Fruit fly (Drosophila melanogaster) whole organism, wandering third instar larva: ENCODE measurements around the gene CG13838.

ENCODE experiments used
- Abd-B ChIP-seq: fragments of >200 bp; optimal IDR thresholded peaks from 2 replicates; lab custom pipeline; 2017; ENCODE audit warnings: missing biosample characterization, missing genetic modification characterization
- CG32264 ChIP-seq: fragments of 200-800 bp; sonication (Bioruptor generic); optimal IDR thresholded peaks from 2 replicates; lab custom pipeline; 2016; ENCODE audit warnings: missing biosample characterization, missing genetic modification characterization
- CG9705 ChIP-seq: fragments of 200-800 bp; sonication (Bioruptor generic); optimal IDR thresholded peaks from 2 replicates; lab custom pipeline; 2018; ENCODE audit warnings: missing biosample characterization, mild to moderate bottlenecking, missing genetic modification characterization
- CrebA ChIP-seq: fragments of 200-800 bp; sonication (Bioruptor generic); optimal IDR thresholded peaks from 2 replicates; lab custom pipeline; 2016; ENCODE audit warnings: missing biosample characterization, mild to moderate bottlenecking, missing genetic modification characterization, borderline replicate concordance
- Dfd ChIP-seq: fragments of >200 bp; optimal IDR thresholded peaks from 2 replicates; lab custom pipeline; 2017; ENCODE audit warnings: missing biosample characterization, missing genetic modification characterization
- Dif ChIP-seq: fragments of 200-275, 200-300 bp; sonication (Bioruptor generic); optimal IDR thresholded peaks from 2 replicates; lab custom pipeline; 2018; ENCODE audit warnings: missing biosample characterization, missing genetic modification characterization; ENCODE audit not compliant: partially characterized antibody
- GATAd ChIP-seq: sonication (Bioruptor generic); optimal IDR thresholded peaks from 2 replicates; lab custom pipeline; 2016; ENCODE audit warnings: missing biosample characterization, missing genetic modification characterization
- HLH106 ChIP-seq: fragments of 200-800 bp; optimal IDR thresholded peaks from 3 replicates; lab custom pipeline; 2019; ENCODE audit warnings: missing biosample characterization, mild to moderate bottlenecking, missing genetic modification characterization, moderate library complexity
- Hnf4 ChIP-seq: fragments of 200-800 bp; sonication (Bioruptor generic); optimal IDR thresholded peaks from 2 replicates; lab custom pipeline; 2016; ENCODE audit warnings: missing biosample characterization, mild to moderate bottlenecking, missing genetic modification characterization
- Hr78 ChIP-seq: fragments of >200 bp; optimal IDR thresholded peaks from 2 replicates; lab custom pipeline; 2017; ENCODE audit warnings: missing biosample characterization, missing genetic modification characterization
- Hr83 ChIP-seq: fragments of 200-300 bp; sonication (Bioruptor generic); optimal IDR thresholded peaks from 2 replicates; lab custom pipeline; 2016; ENCODE audit warnings: missing biosample characterization, mild to moderate bottlenecking, missing genetic modification characterization, moderate library complexity; ENCODE audit not compliant: poor library complexity, severe bottlenecking
- Jra ChIP-seq: sonication (Bioruptor generic); optimal IDR thresholded peaks from 2 replicates; lab custom pipeline; 2016; ENCODE audit warnings: missing biosample characterization, missing genetic modification characterization
- Mio ChIP-seq: sonication (Bioruptor generic); optimal IDR thresholded peaks from 2 replicates; lab custom pipeline; 2016; ENCODE audit warnings: missing biosample characterization, missing genetic modification characterization
- Myc ChIP-seq: fragments of >200 bp; optimal IDR thresholded peaks from 2 replicates; lab custom pipeline; 2017
- N ChIP-seq: fragments of >200 bp; optimal IDR thresholded peaks from 2 replicates; lab custom pipeline; 2018; ENCODE audit warnings: missing biosample characterization, missing external identifiers, missing genetic modification characterization
- OdsH ChIP-seq: fragments of 200-800 bp; sonication (Bioruptor generic); optimal IDR thresholded peaks from 2 replicates; lab custom pipeline; 2016; ENCODE audit warnings: missing biosample characterization, mild to moderate bottlenecking, missing genetic modification characterization
- Rel ChIP-seq, 2 experiments: fragments of 200-800 bp; sonication (Bioruptor generic) in 1 of 2; optimal IDR thresholded peaks; 2 replicates in 1 of 2; 3 replicates in 1 of 2; lab custom pipeline; 2016 to 2019; ENCODE audit warnings: mild to moderate bottlenecking in 2 of 2, missing biosample characterization in 2 of 2, missing genetic modification characterization in 2 of 2, moderate library complexity in 1 of 2
- Sp1 ChIP-seq: fragments of 200-800 bp; sonication (Bioruptor generic); optimal IDR thresholded peaks from 3 replicates; lab custom pipeline; 2019; ENCODE audit warnings: missing biosample characterization, mild to moderate bottlenecking, missing genetic modification characterization, moderate library complexity
- Vsx2 ChIP-seq: fragments of 200-300, 225-300 bp; sonication (Bioruptor generic); optimal IDR thresholded peaks from 2 replicates; lab custom pipeline; 2018; ENCODE audit warnings: missing biosample characterization, missing genetic modification characterization; ENCODE audit not compliant: partially characterized antibody
- br ChIP-seq: fragments of 200-800 bp; sonication (Bioruptor generic); optimal IDR thresholded peaks from 2 replicates; lab custom pipeline; 2016; ENCODE audit warnings: missing biosample characterization, missing genetic modification characterization
- brk ChIP-seq: fragments of 200-800 bp; sonication (Bioruptor generic); optimal IDR thresholded peaks from 2 replicates; lab custom pipeline; 2016; ENCODE audit warnings: missing biosample characterization, mild to moderate bottlenecking, missing genetic modification characterization
- dl ChIP-seq, 2 experiments: fragments of 175-275, 200-275 bp in 1 of 2; fragments of 200-275 bp in 1 of 2; sonication (Bioruptor generic); optimal IDR thresholded peaks; lab custom pipeline; 2018; ENCODE audit warnings: mild to moderate bottlenecking in 2 of 2, missing biosample characterization in 2 of 2, missing genetic modification characterization in 2 of 2, moderate library complexity in 2 of 2; ENCODE audit not compliant: partially characterized antibody in 2 of 2, insufficient read depth in 1 of 2
- dmrt93B ChIP-seq: fragments of 200-800 bp; sonication (Bioruptor generic); optimal IDR thresholded peaks from 2 replicates; lab custom pipeline; 2018; ENCODE audit warnings: missing biosample characterization, mild to moderate bottlenecking, missing genetic modification characterization
- dsf ChIP-seq: sonication (Bioruptor generic); optimal IDR thresholded peaks from 2 replicates; lab custom pipeline; 2016; ENCODE audit warnings: missing biosample characterization, missing genetic modification characterization, borderline replicate concordance
- ey ChIP-seq: fragments of 200-800 bp; sonication (Bioruptor generic); optimal IDR thresholded peaks from 2 replicates; lab custom pipeline; 2016; ENCODE audit warnings: missing biosample characterization, missing genetic modification characterization
- foxo ChIP-seq, 2 experiments: fragments of 200-800 bp; sonication (Bioruptor generic); optimal IDR thresholded peaks; 2 replicates in 1 of 2; 3 replicates in 1 of 2; lab custom pipeline; 2016 to 2017; ENCODE audit warnings: missing biosample characterization in 2 of 2, missing genetic modification characterization in 2 of 2
- fru ChIP-seq: fragments of 200-800 bp; sonication (Bioruptor generic); optimal IDR thresholded peaks from 3 replicates; lab custom pipeline; 2016; ENCODE audit warnings: missing biosample characterization, mild to moderate bottlenecking, missing genetic modification characterization
- h ChIP-seq: fragments of 200-800 bp; sonication (Bioruptor generic); optimal IDR thresholded peaks from 3 replicates; lab custom pipeline; 2016; ENCODE audit warnings: missing biosample characterization, mild to moderate bottlenecking, missing genetic modification characterization
- jim ChIP-seq: fragments of 175-275, 200-325 bp; sonication (Bioruptor generic); optimal IDR thresholded peaks from 2 replicates; lab custom pipeline; 2016; ENCODE audit warnings: missing biosample characterization, mild to moderate bottlenecking, missing genetic modification characterization
- lola ChIP-seq: fragments of >200 bp; optimal IDR thresholded peaks from 2 replicates; lab custom pipeline; 2017; ENCODE audit warnings: missing biosample characterization, missing genetic modification characterization
- pan ChIP-seq: fragments of >200 bp; optimal IDR thresholded peaks from 2 replicates; lab custom pipeline; 2017
- psq ChIP-seq: fragments of 200-800 bp; sonication (Bioruptor generic); optimal IDR thresholded peaks from 3 replicates; lab custom pipeline; 2017; ENCODE audit warnings: missing biosample characterization, mild to moderate bottlenecking, missing genetic modification characterization, moderate library complexity
- rgr ChIP-seq: fragments of 200-800 bp; sonication (Bioruptor generic); optimal IDR thresholded peaks from 3 replicates; lab custom pipeline; 2016; ENCODE audit warnings: missing biosample characterization, mild to moderate bottlenecking, missing genetic modification characterization
- sage ChIP-seq: fragments of 200-800 bp; sonication (Bioruptor generic); optimal IDR thresholded peaks from 2 replicates; lab custom pipeline; 2016; ENCODE audit warnings: missing biosample characterization, mild to moderate bottlenecking, missing genetic modification characterization
- sv ChIP-seq: fragments of 200-800 bp; sonication (Bioruptor generic); optimal IDR thresholded peaks from 3 replicates; lab custom pipeline; 2016; ENCODE audit warnings: missing biosample characterization, missing genetic modification characterization
- tai ChIP-seq: sonication (Bioruptor generic); optimal IDR thresholded peaks from 2 replicates; lab custom pipeline; 2016; ENCODE audit warnings: missing biosample characterization, missing genetic modification characterization
- usp ChIP-seq: fragments of >200 bp; optimal IDR thresholded peaks from 2 replicates; lab custom pipeline; 2017; ENCODE audit warnings: missing biosample characterization, missing genetic modification characterization
- woc ChIP-seq: sonication (Bioruptor generic); optimal IDR thresholded peaks from 2 replicates; lab custom pipeline; 2016; ENCODE audit warnings: missing biosample characterization, mild to moderate bottlenecking, missing genetic modification characterization

The CG13838 gene

dm6 chr3R:23051639-23052125 lies 9.6 kb downstream of the CG13838 start, which contains the start of gene Gr94a:
Gene Gr94a, plus strand, starts transcription at chr3R:23051689.
- TF ChIP-seq psq (GFP tag; lab: Kevin White, UChicago) (no peak), sv (GFP tag; lab: Kevin White, UChicago) (no peak)

dm6 chr3R:23053135-23053730 lies 11.2 kb downstream of the CG13838 start:
- TF ChIP-seq CG32264 (no peak), psq (GFP tag; lab: Kevin White, UChicago) (no peak), h (no peak), sage (GFP tag; lab: Kevin White, UChicago) (no peak), tai (no peak), pan (lab: Kevin White, UChicago) (no peak), br (no peak), fru (no peak), Sp1 (no peak), Hr83 (GFP tag; lab: Kevin White, UChicago) (no peak), Hnf4 (GFP tag; lab: Kevin White, UChicago) (no peak), dmrt93B (GFP tag; lab: Kevin White, UChicago) (no peak), jim (GFP tag; lab: Kevin White, UChicago) (no peak), foxo (GFP tag; optimal IDR thresholded peaks at IDR 0.05; lab: Kevin White, UChicago) (no peak), N (GFP tag; lab: Kevin White, UChicago) (no peak)

dm6 chr3R:23053936-23054335 lies 11.9 kb downstream of the CG13838 start, which contains the start of gene p53:
Gene p53, minus strand, starts transcription at chr3R:23054082.
- TF ChIP-seq OdsH (GFP tag; lab: Kevin White, UChicago), result peak; percentile 51
- TF ChIP-seq Vsx2 (GFP tag; lab: Kevin White, UChicago), result no peak
- no peak for TF ChIP-seq sage (GFP tag; lab: Kevin White, UChicago)
- TF ChIP-seq fru, result peak; percentile 20
- TF ChIP-seq N (GFP tag; lab: Kevin White, UChicago), result no peak
- TF ChIP-seq dsf (GFP tag; lab: Kevin White, UChicago), result no peak
- TF ChIP-seq dl (GFP tag; optimal IDR thresholded peaks at IDR 0.05; lab: Kevin White, UChicago; ENCODE audit: insufficient read depth in 1 of 2, partially characterized antibody in 2 of 2), result no peak
- TF ChIP-seq Sp1, result peak; percentile 53
- no peak for TF ChIP-seq tai
- TF ChIP-seq dmrt93B (GFP tag; lab: Kevin White, UChicago), result peak; percentile 69
- peak; percentile 62 for TF ChIP-seq Hr83 (GFP tag; lab: Kevin White, UChicago)
- no peak for TF ChIP-seq Dif (GFP tag; lab: Kevin White, UChicago)
- TF ChIP-seq GATAd (GFP tag; lab: Kevin White, UChicago), result no peak
- no peak for TF ChIP-seq Abd-B (GFP tag; lab: Kevin White, UChicago)
- TF ChIP-seq brk (GFP tag; lab: Kevin White, UChicago), result no peak
- TF ChIP-seq Hr78 (GFP tag; lab: Kevin White, UChicago), result no peak
- TF ChIP-seq jim (GFP tag; lab: Kevin White, UChicago), result no peak
- TF ChIP-seq CG32264, result peak; percentile 41
- TF ChIP-seq HLH106 (tag; lab: Kevin White, UChicago), result peak; percentile 60
- TF ChIP-seq pan (lab: Kevin White, UChicago), result no peak
- TF ChIP-seq sv (GFP tag; lab: Kevin White, UChicago), result peak; percentile 64
- no peak for TF ChIP-seq psq (GFP tag; lab: Kevin White, UChicago)
- TF ChIP-seq h, result peak; percentile 55
- TF ChIP-seq CrebA (GFP tag; lab: Kevin White, UChicago), result no peak
- TF ChIP-seq usp, result no peak
- TF ChIP-seq woc (GFP tag; lab: Kevin White, UChicago), result no peak
- TF ChIP-seq ey (GFP tag; lab: Kevin White, UChicago), result no peak
- TF ChIP-seq foxo (GFP tag; optimal IDR thresholded peaks at IDR 0.05; lab: Kevin White, UChicago), result peak in 1 of 2 experiments; percentile 39
- TF ChIP-seq Hnf4 (GFP tag; lab: Kevin White, UChicago), result no peak
- peak; percentile 47 for TF ChIP-seq br
- peak; percentile 68 for TF ChIP-seq rgr (GFP tag; lab: Kevin White, UChicago)
- TF ChIP-seq CG9705 (GFP tag; lab: Kevin White, UChicago), result peak; percentile 63
- no peak for TF ChIP-seq Jra
- TF ChIP-seq Myc, result no peak
- TF ChIP-seq Dfd (GFP tag; lab: Kevin White, UChicago), result no peak
- no peak for TF ChIP-seq Mio
- TF ChIP-seq lola (GFP tag; lab: Kevin White, UChicago), result no peak
- no peak for TF ChIP-seq Rel (GFP tag; optimal IDR thresholded peaks at IDR 0.05; lab: Kevin White, UChicago)
- no peak for TF ChIP-seq Rel (tag; optimal IDR thresholded peaks at IDR 0.05; lab: Kevin White, UChicago)
